Worm (Caenorhabditis elegans) whole organism, mixed stage, embryonic: ENCODE measurements around the gene srz-78.

Source experiments
- M03D4.4 ChIP-seq: sonication (generic microtip); optimal IDR thresholded peaks from 2 replicates; lab custom pipeline; 2017; ENCODE audit warnings: mild to moderate bottlenecking, missing genetic modification characterization, missing compliant biosample characterization
- bed-3 ChIP-seq: fragments of 200-800 bp; sonication (Bioruptor generic); optimal IDR thresholded peaks from 3 replicates; lab custom pipeline; 2018; ENCODE audit warnings: mild to moderate bottlenecking, missing genetic modification characterization, moderate library complexity, missing compliant biosample characterization
- ces-1 ChIP-seq: fragments of 150-350 bp; optimal IDR thresholded peaks from 2 replicates; lab custom pipeline; 2014; ENCODE audit warnings: missing biosample characterization, missing genetic modification reagents, missing genetic modification characterization
- drap-1 ChIP-seq: fragments of 200-800 bp; sonication (Bioruptor generic); optimal IDR thresholded peaks from 3 replicates; lab custom pipeline; 2018; ENCODE audit warnings: mild to moderate bottlenecking, missing genetic modification characterization, missing compliant biosample characterization
- elt-3 ChIP-seq: fragments of 150-350 bp; optimal IDR thresholded peaks from 2 replicates; lab custom pipeline; 2014; ENCODE audit warnings: missing biosample characterization, missing genetic modification characterization
- mep-1 ChIP-seq: fragments of 150-350 bp; optimal IDR thresholded peaks from 2 replicates; lab custom pipeline; 2017; ENCODE audit warnings: missing biosample characterization, missing genetic modification reagents, missing genetic modification characterization, inconsistent platforms
- nhr-237 ChIP-seq: fragments of 150-350 bp; optimal IDR thresholded peaks from 2 replicates; lab custom pipeline; 2014; ENCODE audit warnings: missing biosample characterization, missing genetic modification characterization
- nhr-28 ChIP-seq: fragments of 150-350 bp; optimal IDR thresholded peaks from 2 replicates; lab custom pipeline; 2014; ENCODE audit warnings: missing biosample characterization, missing genetic modification characterization
- pha-4 ChIP-seq: fragments of 150-350 bp; optimal IDR thresholded peaks from 2 replicates; lab custom pipeline; 2018; ENCODE audit warnings: missing biosample characterization, missing genetic modification reagents, missing genetic modification characterization
- snpc-4 ChIP-seq: fragments of 150-350 bp; optimal IDR thresholded peaks from 2 replicates; lab custom pipeline; 2014; ENCODE audit warnings: missing biosample characterization, missing genetic modification characterization
- sptf-1 ChIP-seq: sonication (generic microtip); optimal IDR thresholded peaks from 2 replicates; lab custom pipeline; 2017; ENCODE audit warnings: mild to moderate bottlenecking, missing genetic modification characterization, moderate library complexity, missing compliant biosample characterization
- unc-120 ChIP-seq: sonication (generic microtip); optimal IDR thresholded peaks from 2 replicates; lab custom pipeline; 2017; ENCODE audit warnings: missing genetic modification characterization, missing compliant biosample characterization; ENCODE audit not compliant: poor library complexity, severe bottlenecking
- unc-62 ChIP-seq: fragments of 150-350 bp; optimal IDR thresholded peaks from 2 replicates; lab custom pipeline; 2014; ENCODE audit warnings: missing biosample characterization, missing genetic modification reagents, missing genetic modification characterization
- ztf-11 ChIP-seq: fragments of 150-350 bp; optimal IDR thresholded peaks from 2 replicates; lab custom pipeline; 2014; ENCODE audit warnings: missing biosample characterization, missing genetic modification characterization

- TF ChIP-seq pha-4 (tag; lab: Kevin White, UChicago): no peak
- TF ChIP-seq elt-3: no peak
- no peak for TF ChIP-seq unc-62 (GFP tag; lab: Kevin White, UChicago)
- TF ChIP-seq nhr-237 (tag; lab: Kevin White, UChicago): no peak
- TF ChIP-seq mep-1 (tag; lab: Kevin White, UChicago): no peak
- TF ChIP-seq drap-1 (GFP tag; lab: Kevin White, UChicago): no peak
- TF ChIP-seq snpc-4 (tag; lab: Kevin White, UChicago): no peak
- no peak for TF ChIP-seq sptf-1 (tag; lab: Kevin White, UChicago)
- no peak for TF ChIP-seq M03D4.4 (tag; lab: Kevin White, UChicago)
- TF ChIP-seq ces-1 (GFP tag; lab: Kevin White, UChicago): no peak
- no peak for TF ChIP-seq bed-3 (GFP tag; lab: Kevin White, UChicago)
- no peak for TF ChIP-seq nhr-28 (tag; lab: Kevin White, UChicago)
- no peak for TF ChIP-seq ztf-11 (tag; lab: Kevin White, UChicago)
- TF ChIP-seq unc-120 (tag; lab: Kevin White, UChicago): no peak
Measured at ce11 chrIV:3469742-3470141, 21.8 kb upstream of the srz-78 start, which contains the start of gene F58E2.2.
